Worm (Caenorhabditis elegans) whole organism, dauer: Measurements from ENCODE around the gene rps-21.

Source experiments
- unc-62 ChIP-seq: sonication (generic microtip); optimal IDR thresholded peaks from 2 replicates; lab custom pipeline; 2017; ENCODE audit warnings: missing biosample characterization, missing genetic modification reagents, missing genetic modification characterization

The rps-21 gene

ce11 chrIII:7167568-7167937 lies 21.9 kb downstream of the rps-21 start, which contains the start of gene acs-4:
Gene acs-4 (plus strand): TSS chrIII:7167838.
- TF ChIP-seq unc-62 (GFP tag; lab: Kevin White, UChicago), result no peak

ce11 chrIII:7166664-7167567 lies 22.5 kb downstream of the rps-21 start:
- no peak for TF ChIP-seq unc-62 (GFP tag; lab: Kevin White, UChicago)

- TF ChIP-seq unc-62 (GFP tag; lab: Kevin White, UChicago), result no peak
Observed at ce11 chrIII:7165816-7166229, 23.6 kb downstream of the rps-21 start.

ce11 chrIII:7165276-7165675 lies 24.2 kb downstream of the rps-21 start:
- no peak for TF ChIP-seq unc-62 (GFP tag; lab: Kevin White, UChicago)

- TF ChIP-seq unc-62 (GFP tag; lab: Kevin White, UChicago), result no peak
Observed at ce11 chrIII:7162065-7162762, 27.2 kb downstream of the rps-21 start, which contains the start of the genes syf-2 and K04G7.1. Gene syf-2 (minus strand): TSS chrIII:7162115. Gene K04G7.1 (plus strand): TSS chrIII:7162712.

ce11 chrIII:7161055-7161454 lies 28.4 kb downstream of the rps-21 start, which contains the start of gene rnp-7:
Gene rnp-7 (minus strand): TSS chrIII:7161155.
- no peak for TF ChIP-seq unc-62 (GFP tag; lab: Kevin White, UChicago)

ce11 chrIII:7159246-7159645 lies 30.2 kb downstream of the rps-21 start:
- no peak for TF ChIP-seq unc-62 (GFP tag; lab: Kevin White, UChicago)

- TF ChIP-seq unc-62 (GFP tag; lab: Kevin White, UChicago), result no peak
Observed at ce11 chrIII:7158709-7159108, 30.7 kb downstream of the rps-21 start, which contains the start of gene nuo-4. Gene nuo-4 (minus strand): TSS chrIII:7158809.

- TF ChIP-seq unc-62 (GFP tag; lab: Kevin White, UChicago), result no peak
Observed at ce11 chrIII:7155631-7156030, 33.8 kb downstream of the rps-21 start.

- TF ChIP-seq unc-62 (GFP tag; lab: Kevin White, UChicago), result no peak
Observed at ce11 chrIII:7154526-7154925, 34.9 kb downstream of the rps-21 start.

ce11 chrIII:7153747-7154238 lies 35.6 kb downstream of the rps-21 start, which contains the start of gene ogt-1:
Gene ogt-1 (minus strand): TSS chrIII:7153797.
- TF ChIP-seq unc-62 (GFP tag; lab: Kevin White, UChicago), result no peak

ce11 chrIII:7152569-7152968 lies 36.9 kb downstream of the rps-21 start:
- TF ChIP-seq unc-62 (GFP tag; lab: Kevin White, UChicago), result no peak

- TF ChIP-seq unc-62 (GFP tag; lab: Kevin White, UChicago), result no peak
Observed at ce11 chrIII:7150162-7150561, 39.3 kb downstream of the rps-21 start.

ce11 chrIII:7148191-7148590 lies 41.2 kb downstream of the rps-21 start:
- no peak for TF ChIP-seq unc-62 (GFP tag; lab: Kevin White, UChicago)

- no peak for TF ChIP-seq unc-62 (GFP tag; lab: Kevin White, UChicago)
Observed at ce11 chrIII:7146341-7146740, 43.1 kb downstream of the rps-21 start.

- TF ChIP-seq unc-62 (GFP tag; lab: Kevin White, UChicago), result no peak
Observed at ce11 chrIII:7144749-7145148, 44.7 kb downstream of the rps-21 start, which contains the start of gene glr-2. Gene glr-2 (minus strand): TSS chrIII:7144959.
